Fruit fly (Drosophila melanogaster) whole organism, adult: ENCODE results near the gene Ravus.
A peak's percentile ranks its signal among the peaks of the same experiment; 100 is the strongest.

Experiments
- CG11617 ChIP-seq: fragments of 200-800 bp; sonication (Bioruptor generic); optimal IDR thresholded peaks from 2 replicates; lab custom pipeline; 2017; ENCODE audit warnings: mild to moderate bottlenecking, missing biosample characterization, missing genetic modification reagents, missing genetic modification characterization
- CG12768 ChIP-seq: fragments of 200-800 bp; sonication (Bioruptor generic); optimal IDR thresholded peaks from 2 replicates; lab custom pipeline; 2017; ENCODE audit warnings: missing biosample characterization, missing genetic modification characterization, mild to moderate bottlenecking, moderate library complexity, missing genetic modification reagents
- CG14711 ChIP-seq: fragments of 200-800 bp; sonication (Bioruptor generic); optimal IDR thresholded peaks from 2 replicates; lab custom pipeline; 2018; ENCODE audit warnings: missing biosample characterization, mild to moderate bottlenecking, missing genetic modification characterization, moderate library complexity
- CG1620 ChIP-seq: fragments of 200-800 bp; sonication (Bioruptor generic); optimal IDR thresholded peaks from 2 replicates; lab custom pipeline; 2016; ENCODE audit warnings: missing biosample characterization, missing genetic modification characterization
- CG33017 ChIP-seq: fragments of 200-800 bp; sonication (Bioruptor generic); optimal IDR thresholded peaks from 2 replicates; lab custom pipeline; 2018; ENCODE audit warnings: missing biosample characterization, mild to moderate bottlenecking, missing genetic modification characterization, moderate library complexity
- CG5204 ChIP-seq: fragments of 200-800 bp; sonication (Bioruptor generic); optimal IDR thresholded peaks from 2 replicates; lab custom pipeline; 2016; ENCODE audit warnings: missing biosample characterization, missing genetic modification characterization
- CG7045 ChIP-seq: fragments of 200-800 bp; sonication (Bioruptor generic); optimal IDR thresholded peaks from 2 replicates; lab custom pipeline; 2017; ENCODE audit warnings: missing biosample characterization, mild to moderate bottlenecking, missing genetic modification characterization
- CG7101 ChIP-seq: fragments of 200-800 bp; sonication (Bioruptor generic); optimal IDR thresholded peaks from 2 replicates; lab custom pipeline; 2018; ENCODE audit warnings: missing biosample characterization, mild to moderate bottlenecking, missing genetic modification characterization, moderate library complexity
- Clk ChIP-seq: fragments of 200-800 bp; sonication (Bioruptor generic); optimal IDR thresholded peaks from 2 replicates; lab custom pipeline; 2017; ENCODE audit warnings: missing biosample characterization, missing genetic modification characterization
- Crg-1 ChIP-seq: fragments of 200-800 bp; sonication (Bioruptor generic); optimal IDR thresholded peaks from 2 replicates; lab custom pipeline; 2016; ENCODE audit warnings: missing biosample characterization, missing genetic modification characterization
- Hr96 ChIP-seq: fragments of 200-800 bp; sonication (Bioruptor generic); optimal IDR thresholded peaks from 2 replicates; lab custom pipeline; 2016; ENCODE audit warnings: missing biosample characterization, missing genetic modification characterization
- Mnt ChIP-seq: fragments of 200-800 bp; sonication (Bioruptor generic); optimal IDR thresholded peaks from 2 replicates; lab custom pipeline; 2016; ENCODE audit warnings: missing biosample characterization, mild to moderate bottlenecking, missing genetic modification characterization
- bab1 ChIP-seq: fragments of 200-800 bp; sonication (Bioruptor generic); optimal IDR thresholded peaks from 3 replicates; lab custom pipeline; 2019; ENCODE audit warnings: missing biosample characterization, mild to moderate bottlenecking, missing genetic modification characterization, moderate library complexity
- cic ChIP-seq: fragments of 200-800 bp; sonication (Bioruptor generic); optimal IDR thresholded peaks from 2 replicates; lab custom pipeline; 2017; ENCODE audit warnings: missing biosample characterization, mild to moderate bottlenecking, missing genetic modification characterization, moderate library complexity
- cnc ChIP-seq, 2 experiments: fragments of >200 bp; optimal IDR thresholded peaks; 2 replicates each; lab custom pipeline; 2017
- kay ChIP-seq: fragments of 200-800 bp; sonication (Bioruptor generic); peaks from one replicate; lab custom pipeline; 2016; ENCODE audit warnings: missing biosample characterization, missing genetic modification characterization, borderline replicate concordance
- ovo ChIP-seq: fragments of 200-800 bp; sonication (Bioruptor generic); optimal IDR thresholded peaks from 2 replicates; lab custom pipeline; 2016; ENCODE audit warnings: missing biosample characterization, missing genetic modification characterization
- pad ChIP-seq: fragments of 200-800 bp; sonication (Bioruptor generic); optimal IDR thresholded peaks from 3 replicates; lab custom pipeline; 2017; ENCODE audit warnings: missing biosample characterization, missing genetic modification characterization, mild to moderate bottlenecking, moderate library complexity, missing genetic modification reagents
- tj ChIP-seq: fragments of 200-800 bp; sonication (Bioruptor generic); optimal IDR thresholded peaks from 3 replicates; lab custom pipeline; 2017; ENCODE audit warnings: missing biosample characterization, mild to moderate bottlenecking, missing genetic modification characterization, moderate library complexity
- toe ChIP-seq: fragments of 200-800 bp; sonication (Bioruptor generic); optimal IDR thresholded peaks from 2 replicates; lab custom pipeline; 2016; ENCODE audit warnings: missing biosample characterization, missing genetic modification characterization

Ravus gene

dm6 chr3R:13302348-13302747 lies 38.5 kb upstream of the Ravus start, which contains the start of gene CG32473:
Gene CG32473, plus strand, starts transcription at chr3R:13302648.
- TF ChIP-seq kay (GFP tag; lab: Kevin White, UChicago): no peak

dm6 chr3R:13298114-13298818 lies 34.4 kb upstream of the Ravus start, which contains the start of gene CG8774:
Gene CG8774, plus strand, starts transcription at chr3R:13298768.
- TF ChIP-seq kay (GFP tag; lab: Kevin White, UChicago) (peak; percentile 21), cic (no peak), Mnt (GFP tag; lab: Kevin White, UChicago) (no peak), tj (GFP tag; lab: Kevin White, UChicago) (no peak), CG12768 (no peak)

DNA sequence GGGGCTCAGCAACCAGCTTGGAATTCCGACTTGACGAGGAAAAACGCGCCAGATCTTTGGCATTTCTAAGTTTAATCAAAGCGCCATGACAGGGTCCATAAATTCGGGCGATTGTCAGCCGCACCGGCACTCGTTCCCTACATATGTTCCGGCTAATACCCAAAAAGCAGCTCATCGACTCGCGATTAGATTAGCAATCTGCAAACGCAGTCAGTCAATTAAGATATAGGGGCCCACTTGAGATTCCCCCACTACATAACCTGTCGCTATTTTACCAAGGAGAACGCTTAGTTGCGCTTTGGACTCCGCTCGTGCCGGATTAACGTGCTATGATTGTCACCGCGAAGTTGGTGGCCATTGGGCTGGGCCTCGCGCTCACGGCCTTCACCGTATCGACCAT lies 30.6 kb upstream of the Ravus start, which contains the start of gene CG8773:
CG8773 (plus strand) TSS at position 288 of the 400 bp plus-strand sequence.
- no peak for TF ChIP-seq ovo (GFP tag; lab: Kevin White, UChicago)
- TF ChIP-seq Hr96 (GFP tag; lab: Kevin White, UChicago): no peak
- TF ChIP-seq CG11617: no peak
- TF ChIP-seq Mnt (GFP tag; lab: Kevin White, UChicago): no peak
- no peak for TF ChIP-seq CG7101 (tag; lab: Kevin White, UChicago)
- no peak for TF ChIP-seq CG7045 (GFP tag; lab: Kevin White, UChicago)
- no peak for TF ChIP-seq cnc (optimal IDR thresholded peaks at IDR 0.05; lab: Kevin White, UChicago)
- no peak for TF ChIP-seq Clk (GFP tag; lab: Kevin White, UChicago)
- TF ChIP-seq pad (GFP tag; lab: Kevin White, UChicago): no peak
- TF ChIP-seq kay (GFP tag; lab: Kevin White, UChicago): no peak
- TF ChIP-seq cic: no peak
- no peak for TF ChIP-seq toe (GFP tag; lab: Kevin White, UChicago)
- TF ChIP-seq bab1: no peak
- TF ChIP-seq CG1620: no peak
- no peak for TF ChIP-seq CG5204 (GFP tag; lab: Kevin White, UChicago)
- TF ChIP-seq tj (GFP tag; lab: Kevin White, UChicago): no peak

dm6 chr3R:13293148-13293756 lies 29.4 kb upstream of the Ravus start, which contains the start of gene wntD:
Gene wntD, minus strand, starts transcription at chr3R:13293198.
- TF ChIP-seq ovo (GFP tag; lab: Kevin White, UChicago) (no peak), Crg-1 (GFP tag; lab: Kevin White, UChicago) (no peak), CG7045 (GFP tag; lab: Kevin White, UChicago) (no peak)

- TF ChIP-seq CG5204 (GFP tag; lab: Kevin White, UChicago) (no peak), toe (GFP tag; lab: Kevin White, UChicago) (no peak), CG14711 (tag; lab: Kevin White, UChicago) (no peak), Clk (GFP tag; lab: Kevin White, UChicago) (no peak), CG7101 (tag; lab: Kevin White, UChicago) (no peak), CG11617 (no peak), CG33017 (no peak), bab1 (no peak), cic (no peak), Crg-1 (GFP tag; lab: Kevin White, UChicago) (no peak), cnc (optimal IDR thresholded peaks at IDR 0.05; lab: Kevin White, UChicago) (no peak), CG12768 (no peak), ovo (GFP tag; lab: Kevin White, UChicago) (no peak), CG1620 (no peak), CG7045 (GFP tag; lab: Kevin White, UChicago) (no peak), kay (GFP tag; lab: Kevin White, UChicago) (no peak)
These were observed 26.5 kb upstream of the Ravus start, which contains the start of gene Osi22 for dm6 chr3R:13290329-13290728. Gene Osi22, plus strand, starts transcription at chr3R:13290629.

- TF ChIP-seq Mnt (GFP tag; lab: Kevin White, UChicago): no peak
- no peak for TF ChIP-seq pad (GFP tag; lab: Kevin White, UChicago)
- no peak for TF ChIP-seq bab1
- TF ChIP-seq CG12768: no peak
- TF ChIP-seq kay (GFP tag; lab: Kevin White, UChicago): no peak
- TF ChIP-seq CG7101 (tag; lab: Kevin White, UChicago): no peak
- TF ChIP-seq Crg-1 (GFP tag; lab: Kevin White, UChicago): no peak
- TF ChIP-seq toe (GFP tag; lab: Kevin White, UChicago): no peak
- TF ChIP-seq Hr96 (GFP tag; lab: Kevin White, UChicago): no peak
- no peak for TF ChIP-seq ovo (GFP tag; lab: Kevin White, UChicago)
- no peak for TF ChIP-seq cnc (optimal IDR thresholded peaks at IDR 0.05; lab: Kevin White, UChicago)
- no peak for TF ChIP-seq CG1620
- TF ChIP-seq cic: no peak
These were observed 25.0 kb upstream of the Ravus start, which contains the start of gene apn for dm6 chr3R:13288763-13289312. Gene apn, minus strand, starts transcription at chr3R:13288813.
